Worm (Caenorhabditis elegans) whole organism, early embryonic: Measurements from ENCODE around the gene ubq-1.
A peak's percentile ranks its signal among the peaks of the same experiment; 100 is the strongest.

Experiments used
- B0310.2 ChIP-seq: sonication (generic microtip); optimal IDR thresholded peaks from 2 replicates; lab custom pipeline; 2016; ENCODE audit warnings: mild to moderate bottlenecking, missing genetic modification characterization, missing compliant biosample characterization
- ama-1 ChIP-seq: fragments of 150-350 bp; optimal IDR thresholded peaks from 2 replicates; lab custom pipeline; 2014
- flt-1 ChIP-seq: fragments of 200-800 bp; sonication (Bioruptor generic); IDR thresholded peaks from 2 replicates; pipeline ENCODE4 v1.3.6; 2022; ENCODE audit warnings: missing genetic modification characterization, missing compliant biosample characterization
- hmbx-1 ChIP-seq: sonication (generic microtip); optimal IDR thresholded peaks from 2 replicates; lab custom pipeline; 2016; ENCODE audit warnings: mild to moderate bottlenecking, missing genetic modification characterization, missing compliant biosample characterization
- sea-1 ChIP-seq: fragments of 200-800 bp; sonication (Bioruptor generic); conservative IDR thresholded peaks from 2 replicates; pipeline ENCODE4 v1.3.6; 2022; ENCODE audit warnings: missing genetic modification characterization, missing compliant biosample characterization

DNA sequence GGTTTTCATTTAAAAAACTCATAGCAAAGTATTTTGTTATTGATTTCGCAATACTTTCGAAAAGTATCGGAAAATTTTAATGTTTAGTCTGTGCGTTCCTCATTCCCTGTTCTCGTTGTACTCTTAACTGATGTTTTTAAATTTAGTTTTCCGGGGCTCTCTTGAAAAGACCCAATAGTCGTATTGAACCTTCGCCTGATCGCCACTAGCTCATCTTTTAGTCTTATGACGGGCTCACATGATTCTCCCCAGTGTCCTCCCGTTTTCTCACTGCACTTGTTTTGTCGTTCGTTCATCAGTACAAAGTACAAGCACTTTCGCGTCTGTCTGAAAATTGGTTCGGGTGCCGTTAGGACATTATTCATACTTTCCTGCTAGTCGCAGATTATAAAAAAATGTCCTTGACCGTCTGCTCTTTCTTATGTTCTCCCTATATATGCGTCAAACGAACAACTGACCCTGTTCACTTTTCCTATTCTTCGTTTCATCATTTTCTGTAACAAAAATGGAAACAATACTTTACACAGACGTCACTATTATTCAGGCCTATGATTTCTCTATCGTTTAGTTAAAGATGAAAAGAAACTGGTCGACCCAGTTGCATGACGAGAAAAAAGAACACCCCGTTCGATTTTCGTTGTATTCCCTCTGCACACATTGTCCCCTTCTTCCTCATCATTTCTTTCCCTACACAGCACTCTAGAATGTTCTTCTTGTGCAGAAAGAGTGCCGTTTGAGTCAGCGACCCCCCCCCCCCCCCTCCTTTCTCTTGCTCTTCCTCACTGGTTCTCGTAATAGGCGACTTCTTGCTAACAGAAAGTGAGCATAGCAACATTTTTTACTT is at the start of gene ubq-1:
- TF ChIP-seq sea-1 (GFP tag; lab: Robert Waterston, UW): no peak
- TF ChIP-seq ama-1 (lab: Kevin White, UChicago): no peak
- TF ChIP-seq flt-1: peak; percentile 31; the same call in 1 of the 2 replicates
- no peak for TF ChIP-seq B0310.2 (tag; lab: Kevin White, UChicago)
- TF ChIP-seq hmbx-1 (tag; lab: Kevin White, UChicago): no peak
